Worm (Caenorhabditis elegans) whole organism, L4 larva: ENCODE data around the gene F01G10.9.

ENCODE experiments used
- R02D3.7 ChIP-seq: fragments of 150-350 bp; sonication (generic microtip); optimal IDR thresholded peaks from 3 replicates; lab custom pipeline; 2014; ENCODE audit warnings: missing biosample characterization, missing genetic modification characterization
- ZK337.2 ChIP-seq: fragments of 200-800 bp; sonication (Bioruptor generic); IDR thresholded peaks from 2 replicates; pipeline ENCODE4 v1.3.6; 2022; ENCODE audit warnings: missing genetic modification reagents, missing genetic modification characterization, missing compliant biosample characterization
- ama-1 ChIP-seq: fragments of 150-350 bp; optimal IDR thresholded peaks from 2 replicates; lab custom pipeline; 2014; ENCODE audit warnings: inconsistent platforms, mixed read lengths
- attf-4 ChIP-seq: sonication (generic microtip); optimal IDR thresholded peaks from 3 replicates; lab custom pipeline; 2017; ENCODE audit warnings: missing biosample characterization, missing genetic modification characterization
- ceh-44 ChIP-seq: fragments of 200-800 bp; sonication (Bioruptor generic); IDR thresholded peaks from 2 replicates; pipeline ENCODE4 v1.3.6; 2022; ENCODE audit warnings: missing genetic modification reagents, missing genetic modification characterization, missing compliant biosample characterization
- ceh-62 ChIP-seq: sonication (generic microtip); optimal IDR thresholded peaks from 2 replicates; lab custom pipeline; 2017; ENCODE audit warnings: missing biosample characterization, missing genetic modification characterization
- ceh-82 ChIP-seq: sonication (generic microtip); optimal IDR thresholded peaks from 2 replicates; lab custom pipeline; 2017; ENCODE audit warnings: missing biosample characterization, missing genetic modification characterization
- cey-2 ChIP-seq: sonication (generic microtip); optimal IDR thresholded peaks from 3 replicates; lab custom pipeline; 2017; ENCODE audit warnings: missing genetic modification characterization, mild to moderate bottlenecking, missing compliant biosample characterization, antibody characterized with exemption, borderline replicate concordance; ENCODE audit not compliant: insufficient read depth
- dmd-6 ChIP-seq: fragments of 200-800 bp; sonication (Bioruptor generic); IDR thresholded peaks from 2 replicates; pipeline ENCODE4 v1.3.6; 2022; ENCODE audit warnings: missing genetic modification reagents, missing genetic modification characterization, missing compliant biosample characterization
- dpl-1 ChIP-seq: fragments of 150-350 bp; optimal IDR thresholded peaks from 2 replicates; lab custom pipeline; 2014; ENCODE audit warnings: missing biosample characterization, missing genetic modification reagents, missing genetic modification characterization
- duxl-1 ChIP-seq: sonication (generic microtip); optimal IDR thresholded peaks from 2 replicates; lab custom pipeline; 2016; ENCODE audit warnings: mild to moderate bottlenecking, missing genetic modification characterization, moderate library complexity, missing compliant biosample characterization; ENCODE audit not compliant: poor library complexity
- dve-1 ChIP-seq: sonication (generic microtip); optimal IDR thresholded peaks from 2 replicates; lab custom pipeline; 2017; ENCODE audit warnings: antibody characterized with exemption, mild to moderate bottlenecking, missing genetic modification characterization, missing compliant biosample characterization; ENCODE audit not compliant: insufficient read depth
- hlh-11 ChIP-seq: fragments of 200-800 bp; sonication (Bioruptor generic); optimal IDR thresholded peaks from 2 replicates; lab custom pipeline; 2018; ENCODE audit warnings: mild to moderate bottlenecking, missing genetic modification characterization, missing compliant biosample characterization
- hlh-30 ChIP-seq: sonication (generic microtip); optimal IDR thresholded peaks from 2 replicates; lab custom pipeline; 2017; ENCODE audit warnings: antibody characterized with exemption, mild to moderate bottlenecking, missing genetic modification characterization, missing compliant biosample characterization; ENCODE audit not compliant: insufficient read depth
- lin-1 ChIP-seq: fragments of 200-800 bp; sonication (Bioruptor generic); IDR thresholded peaks from 2 replicates; pipeline ENCODE4 v1.3.6; 2022; ENCODE audit warnings: missing genetic modification reagents, missing genetic modification characterization, missing compliant biosample characterization
- lin-29 ChIP-seq: fragments of 200-800 bp; sonication (Bioruptor generic); IDR thresholded peaks from 2 replicates; pipeline ENCODE4 v1.3.6; 2022; ENCODE audit warnings: missing genetic modification reagents, missing genetic modification characterization, missing compliant biosample characterization
- lin-39 ChIP-seq: fragments of 150-350 bp; optimal IDR thresholded peaks from 2 replicates; lab custom pipeline; 2014; ENCODE audit warnings: missing biosample characterization, missing genetic modification reagents, missing genetic modification characterization
- madf-9 ChIP-seq: fragments of 200-800 bp; sonication (Bioruptor generic); conservative IDR thresholded peaks from 2 replicates; pipeline ENCODE4 v1.3.6; 2022; ENCODE audit warnings: missing genetic modification reagents, missing genetic modification characterization, missing compliant biosample characterization
- mdt-29 ChIP-seq: fragments of 200-800 bp; sonication (Bioruptor generic); IDR thresholded peaks from 2 replicates; pipeline ENCODE4 v1.3.6; 2022; ENCODE audit warnings: missing genetic modification reagents, missing genetic modification characterization, missing compliant biosample characterization
- mxl-3 ChIP-seq: fragments of 200-800 bp; sonication (Bioruptor generic); optimal IDR thresholded peaks from 2 replicates; lab custom pipeline; 2018; ENCODE audit warnings: mild to moderate bottlenecking, missing genetic modification characterization, missing compliant biosample characterization
- nhr-10 ChIP-seq: fragments of 150-350 bp; optimal IDR thresholded peaks from 2 replicates; lab custom pipeline; 2014; ENCODE audit warnings: missing biosample characterization, missing genetic modification characterization
- nhr-111 ChIP-seq: fragments of 200-800 bp; sonication (Bioruptor generic); optimal IDR thresholded peaks from 2 replicates; lab custom pipeline; 2018; ENCODE audit warnings: mild to moderate bottlenecking, missing genetic modification characterization, missing compliant biosample characterization
- nhr-42 ChIP-seq: fragments of 200-800 bp; sonication (Bioruptor generic); IDR thresholded peaks from 2 replicates; pipeline ENCODE4 v1.3.6; 2022; ENCODE audit warnings: missing genetic modification characterization, missing compliant biosample characterization
- pha-4 ChIP-seq, 2 experiments: fragments of 150-350 bp in 1 of 2; fragments of 200-800 bp in 1 of 2; sonication (Bioruptor generic) in 1 of 2; IDR thresholded peaks in 1 of 2; optimal IDR thresholded peaks in 1 of 2; 2 replicates each; pipeline versions ENCODE4 v1.3.6 to Lab custom; 2014 to 2022; ENCODE audit warnings: missing genetic modification characterization in 2 of 2, missing genetic modification reagents in 2 of 2, missing biosample characterization in 1 of 2, missing compliant biosample characterization in 1 of 2
- php-3 ChIP-seq: fragments of 200-800 bp; sonication (Bioruptor generic); IDR thresholded peaks from 2 replicates; pipeline ENCODE4 v1.3.6; 2022; ENCODE audit warnings: missing genetic modification reagents, missing genetic modification characterization, missing compliant biosample characterization
- rbr-2 ChIP-seq: sonication (generic microtip); optimal IDR thresholded peaks from 2 replicates; lab custom pipeline; 2016; ENCODE audit warnings: missing genotype, missing genetic modification characterization, missing compliant biosample characterization
- snpc-4 ChIP-seq: fragments of 150-350 bp; optimal IDR thresholded peaks from 2 replicates; lab custom pipeline; 2014; ENCODE audit warnings: missing biosample characterization, missing genetic modification characterization
- tag-97 ChIP-seq: fragments of 200-800 bp; sonication (Bioruptor generic); IDR thresholded peaks from 2 replicates; pipeline ENCODE4 v1.3.6; 2022; ENCODE audit warnings: missing genetic modification characterization, missing compliant biosample characterization
- unc-130 ChIP-seq: sonication (generic microtip); optimal IDR thresholded peaks from 2 replicates; lab custom pipeline; 2016; ENCODE audit warnings: missing genetic modification reagents, missing genetic modification characterization, missing compliant biosample characterization
- unc-62 ChIP-seq, 3 experiments: fragments of 150-350 bp in 1 of 3; sonication (generic microtip); optimal IDR thresholded peaks in 2 of 3; peaks in 1 of 3; 1 replicate in 1 of 3; 2 replicates in 2 of 3; lab custom pipeline; 2014 to 2017; ENCODE audit warnings: missing biosample characterization in 3 of 3, missing genetic modification characterization in 3 of 3, missing genetic modification reagents in 3 of 3, missing genotype in 1 of 3
- zfp-2 ChIP-seq: sonication (generic microtip); optimal IDR thresholded peaks from 2 replicates; lab custom pipeline; 2016; ENCODE audit warnings: mild to moderate bottlenecking, missing genetic modification characterization, missing compliant biosample characterization
- zfp-3 ChIP-seq: fragments of 200-800 bp; sonication (Bioruptor generic); conservative IDR thresholded peaks from 2 replicates; pipeline ENCODE4 v1.3.6; 2022; ENCODE audit warnings: missing genetic modification reagents, missing genetic modification characterization, missing compliant biosample characterization
- zip-11 ChIP-seq: fragments of 200-800 bp; sonication (Bioruptor generic); IDR thresholded peaks from 2 replicates; pipeline ENCODE4 v1.3.6; 2022; ENCODE audit warnings: missing genetic modification characterization, missing compliant biosample characterization

Gene F01G10.9

ce11 chrIV:10259557-10259956 lies at the start of gene F01G10.9:
TSS of gene F01G10.9 (minus strand) at chrIV:10259657.
- TF ChIP-seq snpc-4 (tag; lab: Kevin White, UChicago) (no peak), lin-29 (GFP tag; lab: Robert Waterston, UW) (no peak), ZK337.2 (GFP tag; lab: Robert Waterston, UW) (no peak), ama-1 (lab: Kevin White, UChicago) (no peak), pha-4 (GFP tag; IDR thresholded peaks at IDR 0.05; lab: Robert Waterston, UW) (no peak), pha-4 (tag; optimal IDR thresholded peaks at IDR 0.05; lab: Kevin White, UChicago) (no peak), attf-4 (tag; lab: Kevin White, UChicago) (no peak)

DNA sequence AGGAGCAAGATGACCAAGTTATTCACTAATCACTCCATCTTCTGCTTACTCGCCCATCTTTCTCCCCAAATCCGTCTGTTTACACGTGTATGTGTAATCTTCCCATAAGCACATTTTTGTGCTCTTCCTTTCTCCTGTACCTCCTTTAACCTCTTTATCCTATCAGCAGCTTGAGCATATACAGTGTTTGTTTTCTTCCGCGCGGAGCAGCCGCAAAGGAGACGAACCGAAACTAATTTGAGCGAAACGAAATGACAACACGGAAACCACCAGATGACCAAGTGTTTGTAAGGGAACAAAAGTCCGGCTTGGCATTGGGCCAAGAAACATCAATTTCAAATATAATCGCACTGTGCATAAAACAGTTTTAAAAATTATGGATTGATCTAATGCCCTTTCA lies 44.9 kb upstream of the F01G10.9 start:
- TF ChIP-seq lin-1 (GFP tag; lab: Robert Waterston, UW) = no peak
- TF ChIP-seq tag-97 (GFP tag; lab: Robert Waterston, UW) = no peak
- TF ChIP-seq ceh-62 (tag; lab: Kevin White, UChicago) = no peak
- 0 out of 2 replicates have a peak, but pooled peaks have one; percentile 6 for TF ChIP-seq nhr-42 (GFP tag; lab: Robert Waterston, UW)
- no peak for TF ChIP-seq lin-39 (tag; lab: Kevin White, UChicago)
- TF ChIP-seq, all 104 proteins: peak for 1

DNA sequence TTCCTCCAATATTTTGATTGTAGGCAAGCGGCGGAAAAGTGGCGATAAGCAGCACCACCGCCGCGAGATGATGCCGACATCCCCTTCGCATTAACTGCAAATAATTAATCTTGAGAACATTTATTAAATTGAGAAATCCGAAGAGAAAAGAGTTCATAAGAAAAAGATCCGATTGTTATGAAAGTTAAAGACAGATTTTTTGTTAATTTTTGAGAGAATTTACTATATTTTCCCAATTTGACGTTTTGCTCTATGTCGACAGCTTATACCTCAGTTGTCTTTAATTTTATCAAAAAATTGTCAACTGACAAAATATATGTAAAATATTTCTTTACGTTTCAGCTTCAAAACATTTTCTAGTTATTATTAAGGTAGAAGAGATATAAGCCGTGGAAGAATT lies 42.7 kb upstream of the F01G10.9 start, which contains the start of gene R09E10.5:
Gene R09E10.5, minus strand, starts transcription at position 101 of the 400 bp plus-strand sequence.
- TF ChIP-seq madf-9 (GFP tag; lab: Robert Waterston, UW) (no peak), dmd-6 (GFP tag; lab: Robert Waterston, UW) (no peak), unc-130 (GFP tag; lab: Kevin White, UChicago) (no peak), dpl-1 (GFP tag; lab: Kevin White, UChicago) (no peak), mdt-29 (GFP tag; lab: Robert Waterston, UW) (no peak), lin-29 (GFP tag; lab: Robert Waterston, UW) (no peak), dve-1 (no peak), ceh-44 (GFP tag; lab: Robert Waterston, UW) (no peak), nhr-111 (no peak), zip-11 (GFP tag; lab: Robert Waterston, UW) (no peak), unc-62 (GFP tag; optimal IDR thresholded peaks at IDR 0.05 in 1 of 2; lab: Kevin White, UChicago) (no peak), unc-62 (tag; optimal IDR thresholded peaks at IDR 0.05; lab: Kevin White, UChicago) (no peak), mxl-3 (GFP tag; lab: Kevin White, UChicago) (no peak), zfp-3 (GFP tag; lab: Robert Waterston, UW) (no peak), zfp-2 (tag; lab: Kevin White, UChicago) (no peak), duxl-1 (tag; lab: Kevin White, UChicago) (no peak), rbr-2 (tag; lab: Kevin White, UChicago) (no peak), R02D3.7 (tag; lab: Kevin White, UChicago) (no peak), ceh-82 (tag; lab: Kevin White, UChicago) (no peak), nhr-42 (GFP tag; lab: Robert Waterston, UW) (no peak)

DNA sequence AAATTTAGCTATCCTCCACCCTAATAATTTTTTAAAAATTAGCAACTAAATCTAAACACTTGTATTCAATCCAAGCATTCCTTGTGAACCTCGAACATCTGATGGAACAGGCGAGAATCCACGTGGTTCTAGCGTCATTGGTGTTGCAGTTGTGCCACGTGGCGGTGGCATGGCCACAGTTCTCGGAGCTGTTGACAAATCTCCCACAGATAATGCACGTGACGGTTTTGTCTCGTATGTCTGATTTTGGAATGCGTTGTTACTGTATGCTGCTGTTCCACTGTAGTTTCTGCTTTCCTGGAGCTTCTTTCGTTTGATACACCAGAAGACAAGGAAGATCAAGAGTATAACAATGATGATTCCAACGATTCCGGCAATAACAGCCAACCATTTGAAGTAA lies 36.6 kb upstream of the F01G10.9 start:
- peak in 1 of 2 experiments; percentile 92 for TF ChIP-seq unc-62 (GFP tag; optimal IDR thresholded peaks at IDR 0.05 in 1 of 2; lab: Kevin White, UChicago)
- TF ChIP-seq unc-62 (tag; optimal IDR thresholded peaks at IDR 0.05; lab: Kevin White, UChicago) = no peak
- TF ChIP-seq cey-2 (tag; lab: Kevin White, UChicago) = no peak

DNA sequence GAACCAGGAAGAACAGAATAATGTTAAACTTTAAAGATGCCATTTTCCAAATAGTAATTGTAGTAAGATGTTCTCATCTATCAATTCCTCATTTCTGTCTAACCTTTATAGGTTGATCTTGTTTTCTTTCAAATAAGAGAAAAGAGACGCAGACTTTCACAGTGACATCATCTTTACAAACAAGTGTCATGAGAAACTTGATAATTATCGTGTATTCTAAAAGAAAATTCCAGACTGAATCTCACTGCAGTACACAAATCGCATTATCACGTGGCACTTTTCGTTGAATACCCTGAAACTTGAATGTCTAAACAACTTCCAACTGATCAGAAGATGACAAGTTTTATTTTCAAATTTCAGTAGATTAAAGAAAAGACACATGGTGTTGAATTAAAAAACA lies 35.6 kb upstream of the F01G10.9 start, which contains the start of gene R09E10.13:
Gene R09E10.13, minus strand, starts transcription at position 61 of the 400 bp plus-strand sequence.
- TF ChIP-seq php-3 (GFP tag; lab: Robert Waterston, UW) = no peak
- peak; percentile 68 for TF ChIP-seq hlh-30 (tag; lab: Kevin White, UChicago)
- TF ChIP-seq hlh-11 (tag; lab: Kevin White, UChicago) = peak; percentile 42
- peak in 1 of 2 experiments; percentile 84 for TF ChIP-seq unc-62 (GFP tag; optimal IDR thresholded peaks at IDR 0.05 in 1 of 2; lab: Kevin White, UChicago)
- no peak for TF ChIP-seq unc-62 (tag; optimal IDR thresholded peaks at IDR 0.05; lab: Kevin White, UChicago)
- no peak for TF ChIP-seq nhr-10
